Fruit fly (Drosophila melanogaster) whole organism, embryonic: ENCODE measurements around the gene CG9522.

Source experiments
- Atf-2 ChIP-seq: fragments of 200-800 bp; sonication (Bioruptor generic); optimal IDR thresholded peaks from 2 replicates; lab custom pipeline; 2016; ENCODE audit warnings: missing biosample characterization, missing genetic modification characterization
- Blimp-1 ChIP-seq: fragments of 200-800 bp; sonication (Bioruptor generic); optimal IDR thresholded peaks from 3 replicates; lab custom pipeline; 2018; ENCODE audit warnings: missing biosample characterization, missing genetic modification characterization, mild to moderate bottlenecking, moderate library complexity, missing genetic modification reagents
- CG10979 ChIP-seq: fragments of 200-800 bp; sonication (Bioruptor generic); optimal IDR thresholded peaks from 2 replicates; lab custom pipeline; 2018; ENCODE audit warnings: missing biosample characterization, mild to moderate bottlenecking, missing genetic modification characterization, moderate library complexity
- CG11723 ChIP-seq: fragments of 200-800 bp; sonication (Bioruptor generic); optimal IDR thresholded peaks from 2 replicates; lab custom pipeline; 2017; ENCODE audit warnings: missing biosample characterization, mild to moderate bottlenecking, missing genetic modification characterization
- CG12769 ChIP-seq: fragments of 200-800 bp; sonication (Bioruptor generic); optimal IDR thresholded peaks from 2 replicates; lab custom pipeline; 2019; ENCODE audit warnings: missing biosample characterization, mild to moderate bottlenecking, missing genetic modification characterization, moderate library complexity
- CG13424 ChIP-seq: fragments of 200-800 bp; sonication (Bioruptor generic); optimal IDR thresholded peaks from 2 replicates; lab custom pipeline; 2019; ENCODE audit warnings: missing biosample characterization, mild to moderate bottlenecking, missing genetic modification characterization, moderate library complexity
- CG13624 ChIP-seq: fragments of 200-800 bp; sonication (Bioruptor generic); optimal IDR thresholded peaks from 2 replicates; lab custom pipeline; 2016; ENCODE audit warnings: missing biosample characterization, missing genetic modification characterization
- CG14667 ChIP-seq: fragments of 200-800 bp; sonication (Bioruptor generic); IDR thresholded peaks from 2 replicates; pipeline ENCODE4 v1.3.6; 2022; ENCODE audit warnings: missing biosample characterization, missing genetic modification characterization
- CG14710 ChIP-seq: fragments of 200-800 bp; sonication (Bioruptor generic); optimal IDR thresholded peaks from 3 replicates; lab custom pipeline; 2019; ENCODE audit warnings: missing biosample characterization, mild to moderate bottlenecking, missing genetic modification characterization, moderate library complexity
- CG1603 ChIP-seq: fragments of 200-800 bp; sonication (Bioruptor generic); optimal IDR thresholded peaks from 2 replicates; lab custom pipeline; 2019; ENCODE audit warnings: missing biosample characterization, mild to moderate bottlenecking, missing genetic modification characterization, moderate library complexity
- CG17359 ChIP-seq: fragments of 200-800 bp; sonication (Bioruptor generic); optimal IDR thresholded peaks from 3 replicates; lab custom pipeline; 2018; ENCODE audit warnings: missing biosample characterization, mild to moderate bottlenecking, missing genetic modification characterization, moderate library complexity
- CG18476 ChIP-seq: fragments of 200-800 bp; sonication (Bioruptor generic); optimal IDR thresholded peaks from 2 replicates; lab custom pipeline; 2016; ENCODE audit warnings: missing biosample characterization, mild to moderate bottlenecking, missing genetic modification characterization
- CG2712 ChIP-seq: fragments of 200-800 bp; optimal IDR thresholded peaks from 3 replicates; lab custom pipeline; 2019; ENCODE audit warnings: missing biosample characterization, mild to moderate bottlenecking, missing genetic modification characterization, moderate library complexity
- CG31441 ChIP-seq: fragments of 200-800 bp; sonication (Bioruptor generic); IDR thresholded peaks from 2 replicates; pipeline ENCODE4 v1.3.6; 2022; ENCODE audit warnings: missing biosample characterization, missing genetic modification characterization
- CG34224 ChIP-seq: fragments of 200-800 bp; sonication (Bioruptor generic); IDR thresholded peaks from 3 replicates; pipeline ENCODE4 v1.3.6; 2022; ENCODE audit warnings: missing biosample characterization, missing genetic modification characterization; ENCODE audit not compliant: partially characterized antibody
- CG3838 ChIP-seq: fragments of 200-800 bp; sonication (Bioruptor generic); optimal IDR thresholded peaks from 3 replicates; lab custom pipeline; 2016; ENCODE audit warnings: missing biosample characterization, missing genetic modification characterization
- CG6689 ChIP-seq: fragments of 200-800 bp; sonication (Bioruptor generic); IDR thresholded peaks from 2 replicates; pipeline ENCODE4 v1.3.6; 2022; ENCODE audit warnings: missing biosample characterization, missing genetic modification characterization
- CG7372 ChIP-seq: fragments of 200-800 bp; sonication (Bioruptor generic); IDR thresholded peaks from 2 replicates; pipeline ENCODE4 v1.3.6; 2022; ENCODE audit warnings: missing biosample characterization, missing genetic modification characterization
- CG7839 ChIP-seq: fragments of 200-800 bp; sonication (Bioruptor generic); optimal IDR thresholded peaks from 3 replicates; lab custom pipeline; 2018; ENCODE audit warnings: missing biosample characterization, mild to moderate bottlenecking, missing genetic modification characterization, moderate library complexity
- CG8281 ChIP-seq: fragments of 200-800 bp; sonication (Bioruptor generic); optimal IDR thresholded peaks from 2 replicates; lab custom pipeline; 2018; ENCODE audit warnings: missing biosample characterization, mild to moderate bottlenecking, missing genetic modification characterization, moderate library complexity
- CG9727 ChIP-seq: fragments of 200-800 bp; sonication (Bioruptor generic); optimal IDR thresholded peaks from 3 replicates; lab custom pipeline; 2017; ENCODE audit warnings: missing biosample characterization, mild to moderate bottlenecking, missing genetic modification characterization
- Camta ChIP-seq: fragments of 200-800 bp; sonication (Bioruptor generic); optimal IDR thresholded peaks from 2 replicates; lab custom pipeline; 2016; ENCODE audit warnings: missing biosample characterization, missing genetic modification characterization
- Drgx ChIP-seq: fragments of 200-800 bp; sonication (Bioruptor generic); IDR thresholded peaks from 2 replicates; pipeline ENCODE4 v1.3.6; 2022; ENCODE audit warnings: missing biosample characterization, missing genetic modification characterization
- Gsc ChIP-seq: fragments of 200-800 bp; sonication (Bioruptor generic); IDR thresholded peaks from 2 replicates; pipeline ENCODE4 v1.3.6; 2022; ENCODE audit warnings: missing biosample characterization, missing genetic modification characterization
- Gug ChIP-seq: fragments of 200-800 bp; sonication (Bioruptor generic); IDR thresholded peaks from 4 replicates; pipeline ENCODE4 v1.3.6; 2022; ENCODE audit warnings: missing biosample characterization, missing genetic modification characterization
- HLH3B ChIP-seq: fragments of 200-800 bp; sonication (Bioruptor generic); IDR thresholded peaks from 2 replicates; pipeline ENCODE4 v1.3.6; 2022; ENCODE audit warnings: missing biosample characterization, missing genetic modification characterization
- Kr ChIP-seq: fragments of 200-800 bp; sonication (Bioruptor generic); optimal IDR thresholded peaks from 2 replicates; lab custom pipeline; 2017; ENCODE audit warnings: missing biosample characterization, mild to moderate bottlenecking, missing genetic modification characterization
- Med ChIP-seq: fragments of 200-800 bp; sonication (Bioruptor generic); peaks from one replicate; lab custom pipeline; 2016; ENCODE audit warnings: missing biosample characterization, missing genetic modification characterization, mild to moderate bottlenecking, inconsistent platforms, moderate library complexity
- Oli ChIP-seq: fragments of 200-800 bp; sonication (Bioruptor generic); optimal IDR thresholded peaks from 2 replicates; lab custom pipeline; 2018; ENCODE audit warnings: missing biosample characterization, mild to moderate bottlenecking, missing genetic modification characterization, moderate library complexity
- Vsx1 ChIP-seq: fragments of 200-800 bp; sonication (Bioruptor generic); optimal IDR thresholded peaks from 2 replicates; lab custom pipeline; 2017; ENCODE audit warnings: missing biosample characterization, mild to moderate bottlenecking, missing genetic modification characterization, missing genetic modification reagents
- bcd ChIP-seq: fragments of 200-800 bp; sonication (Bioruptor generic); optimal IDR thresholded peaks from 2 replicates; lab custom pipeline; 2017; ENCODE audit warnings: missing biosample characterization, mild to moderate bottlenecking, missing genetic modification characterization
- cas ChIP-seq: fragments of 200-800 bp; sonication (Bioruptor generic); IDR thresholded peaks from 2 replicates; pipeline ENCODE4 v1.3.6; 2022; ENCODE audit warnings: missing biosample characterization, missing genetic modification characterization
- ci ChIP-seq: fragments of 200-800 bp; sonication (Bioruptor generic); IDR thresholded peaks from 3 replicates; pipeline ENCODE4 v1.3.6; 2022; ENCODE audit warnings: missing biosample characterization, missing genetic modification characterization
- dmrt11E ChIP-seq: fragments of 200-800 bp; sonication (Bioruptor generic); optimal IDR thresholded peaks from 3 replicates; lab custom pipeline; 2018; ENCODE audit warnings: missing biosample characterization, mild to moderate bottlenecking, missing genetic modification characterization, moderate library complexity
- dmrt99B ChIP-seq: fragments of 200-800 bp; sonication (Bioruptor generic); optimal IDR thresholded peaks from 2 replicates; lab custom pipeline; 2018; ENCODE audit warnings: missing biosample characterization, mild to moderate bottlenecking, missing genetic modification characterization, moderate library complexity
- dysf ChIP-seq: fragments of 200-800 bp; sonication (Bioruptor generic); IDR thresholded peaks from 3 replicates; pipeline ENCODE4 v1.3.6; 2022; ENCODE audit warnings: missing biosample characterization, missing genetic modification characterization
- gem ChIP-seq: fragments of 200-800 bp; sonication (Bioruptor generic); optimal IDR thresholded peaks from 2 replicates; lab custom pipeline; 2019; ENCODE audit warnings: missing biosample characterization, mild to moderate bottlenecking, missing genetic modification characterization, moderate library complexity
- grau ChIP-seq: fragments of 200-800 bp; optimal IDR thresholded peaks from 3 replicates; lab custom pipeline; 2019; ENCODE audit warnings: missing biosample characterization, mild to moderate bottlenecking, missing genetic modification characterization, moderate library complexity
- gro ChIP-seq: fragments of 200-800 bp; sonication (Bioruptor generic); optimal IDR thresholded peaks from 2 replicates; lab custom pipeline; 2016; ENCODE audit warnings: missing biosample characterization, missing genetic modification characterization
- gt ChIP-seq: fragments of 200-800 bp; sonication (Bioruptor generic); IDR thresholded peaks from 2 replicates; pipeline ENCODE4 v1.3.6; 2022; ENCODE audit warnings: missing biosample characterization, missing genetic modification characterization
- otp ChIP-seq: fragments of 200-800 bp; sonication (Bioruptor generic); IDR thresholded peaks from 3 replicates; pipeline ENCODE4, ENCODE4 v1.3.6; 2022; ENCODE audit warnings: missing biosample characterization, missing genetic modification characterization
- pnt ChIP-seq: fragments of 200-800 bp; sonication (Bioruptor generic); optimal IDR thresholded peaks from 3 replicates; lab custom pipeline; 2016; ENCODE audit warnings: missing biosample characterization, missing genetic modification characterization
- prd ChIP-seq, 3 experiments: fragments of >200 bp in 2 of 3; fragments of 200-800 bp in 1 of 3; sonication (Bioruptor generic) in 1 of 3; optimal IDR thresholded peaks in 2 of 3; IDR thresholded peaks in 1 of 3; 2 replicates in 2 of 3; 3 replicates in 1 of 3; pipeline versions ENCODE4 v1.3.6 to Lab custom; 2017 to 2022; ENCODE audit warnings: missing biosample characterization in 1 of 3, missing genetic modification characterization in 1 of 3
- row ChIP-seq: fragments of 200-800 bp; sonication (Bioruptor generic); IDR thresholded peaks from 3 replicates; pipeline ENCODE4 v1.3.6; 2022; ENCODE audit warnings: missing biosample characterization, missing genetic modification characterization
- salm ChIP-seq: fragments of 200-800 bp; sonication (Bioruptor generic); optimal IDR thresholded peaks from 2 replicates; lab custom pipeline; 2018; ENCODE audit warnings: missing biosample characterization, mild to moderate bottlenecking, missing genetic modification characterization
- sc ChIP-seq, 3 experiments: fragments of >200 bp in 2 of 3; fragments of 200-800 bp in 1 of 3; sonication (Bioruptor generic) in 1 of 3; optimal IDR thresholded peaks; 2 replicates in 2 of 3; 3 replicates in 1 of 3; lab custom pipeline; 2017; ENCODE audit warnings: mild to moderate bottlenecking in 1 of 3, missing biosample characterization in 1 of 3, missing genetic modification characterization in 1 of 3, missing genetic modification reagents in 1 of 3
- wek ChIP-seq: fragments of 200-800 bp; sonication (Bioruptor generic); optimal IDR thresholded peaks from 3 replicates; lab custom pipeline; 2018; ENCODE audit warnings: missing biosample characterization, mild to moderate bottlenecking, missing genetic modification characterization, moderate library complexity

Gene CG9522

dm6 chrX:14810433-14810832 is 38.2 kb downstream of the CG9522 start (continued):
- TF ChIP-seq wek (GFP tag; lab: Kevin White, UChicago) (no peak), dysf (GFP tag; lab: Robert Waterston, UW) (0 out of 3 replicates have a peak, but pooled peaks have one; percentile 28), row (peak; percentile 52; the same call in 2 of the 3 replicates), CG13424 (no peak), Atf-2 (GFP tag; lab: Kevin White, UChicago) (no peak), Vsx1 (GFP tag; lab: Kevin White, UChicago) (no peak), CG13624 (GFP tag; lab: Kevin White, UChicago) (no peak), dmrt99B (tag; lab: Kevin White, UChicago) (peak; percentile 17), Camta (GFP tag; lab: Kevin White, UChicago) (no peak)

DNA sequence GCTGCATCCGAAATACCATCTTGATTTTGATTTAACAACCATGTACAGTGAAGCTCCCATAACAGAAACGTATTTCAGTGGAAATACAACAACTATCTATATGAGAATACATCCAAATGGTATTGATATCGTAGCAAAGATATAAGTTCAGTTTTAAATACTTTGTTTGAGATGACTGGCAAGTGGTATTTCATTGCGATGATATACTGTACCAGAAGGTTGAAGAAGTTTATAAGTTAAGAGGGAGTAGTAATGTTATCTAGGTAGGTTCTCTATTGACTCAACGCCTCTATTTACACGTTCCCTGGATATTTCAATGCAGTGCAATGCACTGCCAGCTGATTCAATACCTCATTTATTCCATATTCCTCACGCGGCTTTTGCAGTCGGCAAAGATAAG is 43.0 kb downstream of the CG9522 start:
- TF ChIP-seq Gug (GFP tag; lab: Robert Waterston, UW) (no peak), gro (GFP tag; lab: Kevin White, UChicago) (no peak), prd (optimal IDR thresholded peaks at IDR 0.05; lab: Kevin White, UChicago) (no peak), prd (GFP tag; IDR thresholded peaks at IDR 0.05; lab: Robert Waterston, UW) (peak; percentile 24; the same call in 1 of the 3 replicates), dmrt99B (tag; lab: Kevin White, UChicago) (peak; percentile 9), CG8281 (tag; lab: Kevin White, UChicago) (peak; percentile 28), CG12769 (tag; lab: Kevin White, UChicago) (peak; percentile 4), Drgx (GFP tag; lab: Robert Waterston, UW) (0 out of 2 replicates have a peak, but pooled peaks have one; percentile 24), CG11723 (GFP tag; lab: Kevin White, UChicago) (no peak), CG14710 (peak; percentile 7), CG18476 (no peak), Oli (peak; percentile 7), Kr (GFP tag; lab: Kevin White, UChicago) (no peak), CG2712 (tag; lab: Kevin White, UChicago) (peak; percentile 16), CG3838 (no peak), gem (peak; percentile 37), HLH3B (GFP tag; lab: Robert Waterston, UW) (0 out of 2 replicates have a peak, but pooled peaks have one; percentile 12), Blimp-1 (GFP tag; lab: Kevin White, UChicago) (peak; percentile 49), grau (tag; lab: Kevin White, UChicago) (peak; percentile 68), CG10979 (peak; percentile 29), sc (optimal IDR thresholded peaks at IDR 0.05; lab: Kevin White, UChicago) (no peak), sc (GFP tag; optimal IDR thresholded peaks at IDR 0.05; lab: Kevin White, UChicago) (peak; percentile 7), ci (peak; percentile 64; the same call in 1 of the 3 replicates), CG14667 (GFP tag; lab: Robert Waterston, UW) (0 out of 2 replicates have a peak, but pooled peaks have one; percentile 32), CG1603 (peak; percentile 48), Med (GFP tag; lab: Kevin White, UChicago) (peak; percentile 60), CG7839 (tag; lab: Kevin White, UChicago) (peak; percentile 38), dysf (GFP tag; lab: Robert Waterston, UW) (0 out of 3 replicates have a peak, but pooled peaks have one; percentile 9), Gsc (GFP tag; lab: Robert Waterston, UW) (no peak), Camta (GFP tag; lab: Kevin White, UChicago) (peak; percentile 8), CG31441 (GFP tag; lab: Robert Waterston, UW) (0 out of 2 replicates have a peak, but pooled peaks have one; percentile 21), CG6689 (GFP tag; lab: Robert Waterston, UW) (0 out of 2 replicates have a peak, but pooled peaks have one; percentile 9), CG7372 (no peak), dmrt11E (tag; lab: Kevin White, UChicago) (peak; percentile 28), gt (no peak), bcd (no peak), CG34224 (no peak), cas (no peak), CG9727 (GFP tag; lab: Kevin White, UChicago) (peak; percentile 11), salm (tag; lab: Kevin White, UChicago) (no peak), otp (GFP tag; lab: Robert Waterston, UW) (no peak), pnt (peak; percentile 4), CG17359 (tag; lab: Kevin White, UChicago) (peak; percentile 18)
